Fruit fly (Drosophila melanogaster): ENCODE measurements around the gene bigmax.

Gene bigmax

dm6 chr3R:27272233-27272632 lies 16.1 kb downstream of the bigmax start (continued):
- TF ChIP-seq CG12769 (tag; optimal IDR thresholded peaks at IDR 0.05) (no peak), CG1529 (GFP tag; optimal IDR thresholded peaks at IDR 0.05) (no peak), Fer2 (tag; optimal IDR thresholded peaks at IDR 0.05) (no peak), cato (GFP tag; optimal IDR thresholded peaks at IDR 0.05; ENCODE audit: borderline replicate concordance) (no peak), lov (optimal IDR thresholded peaks at IDR 0.05) (no peak), lov (GFP tag; IDR thresholded peaks at IDR 0.05) (no peak), CG12659 (GFP tag; optimal IDR thresholded peaks at IDR 0.05) (peak; percentile 4), Ets97D (GFP tag; optimal IDR thresholded peaks at IDR 0.05) (no peak), pum (GFP tag; optimal IDR thresholded peaks at IDR 0.05) (no peak), zfh2 (GFP tag; optimal IDR thresholded peaks at IDR 0.05) (no peak), CrebB (tag; optimal IDR thresholded peaks at IDR 0.05) (no peak), CG5953 (GFP tag; IDR thresholded peaks at IDR 0.05) (no peak), Nf-YA (GFP tag; IDR thresholded peaks at IDR 0.05) (no peak), sr (GFP tag; IDR thresholded peaks at IDR 0.05) (no peak), CG4617 (GFP tag; optimal IDR thresholded peaks at IDR 0.05; ENCODE audit: borderline replicate concordance) (peak; percentile 37), CG4854 (GFP tag; optimal IDR thresholded peaks at IDR 0.05) (no peak), CG17359 (tag; optimal IDR thresholded peaks at IDR 0.05) (peak; percentile 36), lmd (GFP tag; IDR thresholded peaks at IDR 0.05) (no peak), CG2889 (GFP tag; IDR thresholded peaks at IDR 0.05) (no peak), CG13123 (GFP tag; optimal IDR thresholded peaks at IDR 0.05) (no peak), CG15696 (tag; optimal IDR thresholded peaks at IDR 0.05) (no peak), HLHmδ (GFP tag; optimal IDR thresholded peaks at IDR 0.05) (no peak), CG4730 (GFP tag; IDR thresholded peaks at IDR 0.05) (no peak), Sry-δ (GFP tag; optimal IDR thresholded peaks at IDR 0.05) (peak; percentile 8), hth (optimal IDR thresholded peaks at IDR 0.05) (no peak), C15 (GFP tag; IDR thresholded peaks at IDR 0.05) (no peak), CG2202 (tag; optimal IDR thresholded peaks at IDR 0.05) (no peak), yki (optimal IDR thresholded peaks at IDR 0.05) (no peak), CG15514 (GFP tag; optimal IDR thresholded peaks at IDR 0.05) (peak; percentile 22), emc (GFP tag; optimal IDR thresholded peaks at IDR 0.05) (no peak), ind (GFP tag; optimal IDR thresholded peaks at IDR 0.05) (no peak), br (optimal IDR thresholded peaks at IDR 0.05) (no peak), CG14667 (GFP tag; IDR thresholded peaks at IDR 0.05) (no peak), trem (tag; optimal IDR thresholded peaks at IDR 0.05) (peak; percentile 41), BEAF-32 (GFP tag; optimal IDR thresholded peaks at IDR 0.05) (no peak), esg (GFP tag; conservative IDR thresholded peaks at IDR 0.05) (no peak), Dp (GFP tag; optimal IDR thresholded peaks at IDR 0.05) (peak; percentile 20), eyg (GFP tag; optimal IDR thresholded peaks at IDR 0.05) (no peak), p53 (GFP tag; optimal IDR thresholded peaks at IDR 0.05) (no peak), CG7556 (GFP tag; optimal IDR thresholded peaks at IDR 0.05) (no peak), Ets65A (GFP tag) (no peak), B-H1 (GFP tag; IDR thresholded peaks at IDR 0.05) (no peak), inv (GFP tag; IDR thresholded peaks at IDR 0.05; ENCODE audit: partially characterized antibody) (no peak), CG1024 (GFP tag; IDR thresholded peaks at IDR 0.05) (no peak), gro (GFP tag; optimal IDR thresholded peaks at IDR 0.05) (no peak), Tbp (GFP tag; optimal IDR thresholded peaks at IDR 0.05) (no peak), pfk (GFP tag; optimal IDR thresholded peaks at IDR 0.05) (no peak), CG2712 (tag; optimal IDR thresholded peaks at IDR 0.05) (no peak), rib (GFP tag; IDR thresholded peaks at IDR 0.05) (no peak), scrt (GFP tag; optimal IDR thresholded peaks at IDR 0.05) (no peak), CG8281 (tag; optimal IDR thresholded peaks at IDR 0.05) (no peak), CG13894 (tag; optimal IDR thresholded peaks at IDR 0.05) (no peak), CG1233 (GFP tag; optimal IDR thresholded peaks at IDR 0.05) (no peak), her (GFP tag; optimal IDR thresholded peaks at IDR 0.05) (no peak)

All from whole organism, embryonic.